Worm (Caenorhabditis elegans) whole organism, L4/young adult: ENCODE results near the gene srx-13.

Source experiments
- W03F9.2 ChIP-seq: fragments of 150-350 bp; optimal IDR thresholded peaks from 2 replicates; lab custom pipeline; 2014; ENCODE audit warnings: missing biosample characterization, missing genetic modification characterization
- dao-5 ChIP-seq: sonication (generic microtip); optimal IDR thresholded peaks from 2 replicates; lab custom pipeline; 2016; ENCODE audit warnings: missing genotype, missing genetic modification characterization, moderate library complexity, missing compliant biosample characterization
- him-1 ChIP-seq: sonication (generic microtip); optimal IDR thresholded peaks from 2 replicates; lab custom pipeline; 2016; ENCODE audit warnings: missing genotype, missing genetic modification reagents, missing genetic modification characterization, missing compliant biosample characterization

srx-13 gene

DNA sequence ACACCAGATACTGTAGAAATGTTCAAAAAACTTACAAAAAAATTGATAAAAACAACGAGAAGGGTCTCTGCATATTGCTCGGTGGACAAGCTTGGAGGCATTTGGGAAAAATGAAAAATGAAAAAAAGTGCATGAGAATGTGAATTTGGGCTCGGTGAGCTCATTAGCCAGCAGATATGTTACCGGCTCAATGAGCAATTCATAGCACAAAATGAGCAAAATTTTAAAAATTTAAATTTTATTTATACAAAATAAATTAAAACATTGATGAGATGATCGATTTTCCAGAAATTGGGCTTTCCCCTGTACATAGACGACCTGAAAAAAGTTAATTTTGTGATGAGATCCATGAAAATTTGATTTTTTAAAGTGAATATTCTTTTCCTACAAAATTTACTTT is 4.8 kb downstream of the srx-13 start, which contains the start of gene srx-14:
Gene srx-14, minus strand, starts transcription at position 101 of the 400 bp plus-strand sequence.
- no peak for TF ChIP-seq him-1 (tag; lab: Kevin White, UChicago)
- no peak for TF ChIP-seq W03F9.2 (tag; lab: Kevin White, UChicago)
- TF ChIP-seq dao-5 (tag; lab: Kevin White, UChicago) = no peak

DNA sequence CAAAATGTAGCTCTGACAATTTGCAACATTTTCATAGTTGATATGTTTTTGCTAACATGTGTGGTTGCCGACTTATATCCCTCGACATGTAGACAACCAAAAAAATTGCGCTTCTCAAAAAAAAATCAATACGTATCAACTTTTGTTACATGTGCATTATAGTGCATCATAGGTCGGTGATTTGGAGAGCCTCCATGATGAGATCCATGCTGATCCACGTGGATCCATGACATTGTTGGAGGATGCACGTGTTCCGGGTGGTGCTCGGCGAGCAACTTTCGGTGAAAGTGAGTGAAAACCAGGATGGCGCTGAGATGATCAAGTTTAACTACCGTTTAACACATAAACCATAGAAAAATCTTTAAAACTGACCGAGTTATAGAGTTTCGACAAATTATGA is 7.5 kb downstream of the srx-13 start:
- TF ChIP-seq dao-5 (tag; lab: Kevin White, UChicago) (no peak), him-1 (tag; lab: Kevin White, UChicago) (no peak), W03F9.2 (tag; lab: Kevin White, UChicago) (no peak)

DNA sequence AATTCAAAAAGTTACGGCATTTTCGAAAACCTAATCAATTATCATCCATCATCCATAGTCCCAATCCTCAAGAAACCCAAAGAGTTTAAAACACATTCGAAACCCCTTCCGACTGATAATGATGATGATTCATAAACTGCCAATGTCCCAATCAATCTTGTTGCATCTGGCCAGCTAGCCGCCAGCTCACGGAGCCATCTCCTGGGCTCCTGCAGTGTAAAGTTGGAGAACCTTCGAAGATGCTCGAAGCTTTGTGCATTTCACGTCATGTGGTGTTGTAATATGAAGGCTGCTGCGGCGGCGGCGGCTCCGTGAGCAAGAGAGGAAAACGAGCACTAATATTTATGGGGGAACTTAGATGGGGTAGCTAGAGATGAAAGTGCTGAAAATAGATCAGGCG is 10.4 kb downstream of the srx-13 start:
- TF ChIP-seq him-1 (tag; lab: Kevin White, UChicago) = no peak
- no peak for TF ChIP-seq W03F9.2 (tag; lab: Kevin White, UChicago)
- TF ChIP-seq dao-5 (tag; lab: Kevin White, UChicago) = no peak

DNA sequence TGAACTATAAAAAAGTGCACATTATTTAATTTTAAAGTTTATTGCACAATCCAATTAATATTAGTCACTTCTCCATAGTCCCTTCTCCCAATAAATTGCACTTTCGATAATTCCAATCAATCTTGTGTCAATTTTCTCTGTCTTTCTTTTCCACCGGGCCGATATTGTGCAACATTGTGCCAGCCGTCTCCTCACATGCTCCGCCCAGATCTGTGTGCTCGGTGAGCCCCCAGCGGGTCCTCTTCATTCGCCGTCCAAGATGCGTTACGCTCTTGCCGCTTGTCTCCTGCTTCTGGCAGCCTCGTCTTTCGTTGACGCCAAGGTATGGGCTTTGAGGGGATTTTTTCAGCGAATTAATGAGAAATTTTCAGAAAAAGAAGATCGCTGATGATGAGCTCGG is 11.3 kb downstream of the srx-13 start, which contains the start of gene ost-1:
Gene ost-1, plus strand, starts transcription at position 207 of the 400 bp plus-strand sequence.
- TF ChIP-seq dao-5 (tag; lab: Kevin White, UChicago) (no peak), W03F9.2 (tag; lab: Kevin White, UChicago) (no peak)

DNA sequence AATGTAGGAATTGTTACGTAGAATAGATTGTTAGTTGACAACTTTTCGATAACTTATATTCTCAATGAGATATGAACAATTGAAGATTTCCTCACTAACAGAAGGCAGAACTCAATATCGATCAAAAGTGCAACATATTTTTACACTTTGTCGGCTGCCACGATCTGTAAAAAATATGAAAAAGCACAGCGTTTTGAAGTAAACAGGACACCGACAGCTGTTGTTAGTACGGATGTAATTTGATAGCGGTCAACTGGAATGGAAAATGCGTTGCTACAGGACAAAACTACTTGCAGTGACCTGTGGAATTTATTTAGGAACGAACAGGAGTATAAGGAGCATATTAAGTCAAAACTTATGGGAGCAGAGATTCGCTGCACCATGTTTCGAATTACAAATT is 12.5 kb downstream of the srx-13 start:
- no peak for TF ChIP-seq dao-5 (tag; lab: Kevin White, UChicago)
- no peak for TF ChIP-seq W03F9.2 (tag; lab: Kevin White, UChicago)
- TF ChIP-seq him-1 (tag; lab: Kevin White, UChicago) = no peak

DNA sequence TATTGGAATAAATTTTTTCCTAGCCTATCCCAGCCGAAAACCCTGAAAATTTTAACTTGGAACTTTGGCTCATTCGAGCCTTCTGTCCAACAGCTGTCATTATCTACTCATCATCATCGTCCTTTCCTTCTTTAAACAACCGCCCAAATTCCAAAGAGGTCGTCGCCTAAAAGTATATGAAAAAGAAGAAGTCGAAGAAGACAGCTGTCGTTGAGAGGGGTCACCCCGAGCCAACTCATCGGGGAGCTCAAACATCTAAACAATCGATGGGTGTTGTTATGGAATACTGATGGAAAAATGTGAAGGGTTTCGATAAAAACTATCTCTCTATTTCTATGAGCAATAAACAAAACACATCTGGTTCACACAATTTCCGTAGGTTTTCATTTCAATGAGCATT is 13.4 kb downstream of the srx-13 start:
- no peak for TF ChIP-seq W03F9.2 (tag; lab: Kevin White, UChicago)
- no peak for TF ChIP-seq dao-5 (tag; lab: Kevin White, UChicago)
- TF ChIP-seq him-1 (tag; lab: Kevin White, UChicago) = no peak

DNA sequence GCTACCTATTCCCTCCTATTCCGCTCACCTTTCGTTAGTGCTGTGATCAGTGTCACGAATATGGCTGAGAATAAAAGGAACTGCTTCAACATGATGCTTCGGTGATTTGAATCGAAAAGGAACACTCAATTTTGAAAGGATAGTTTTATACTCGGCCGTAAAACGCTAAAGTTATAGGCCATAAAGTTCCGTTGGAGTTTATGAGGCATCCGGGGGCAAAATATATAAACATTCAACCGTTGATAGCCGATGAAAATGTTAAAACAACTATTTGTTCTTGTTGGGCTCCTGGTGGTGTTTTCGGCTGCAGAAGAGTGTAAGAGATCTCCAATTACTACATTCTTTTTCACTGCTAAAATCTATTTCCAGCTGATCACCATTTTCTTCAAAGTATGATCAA is 13.9 kb downstream of the srx-13 start, which contains the start of the genes C44B12.9 and C44B12.3:
Gene C44B12.9, minus strand, starts transcription at position 101 of the 400 bp plus-strand sequence.
Gene C44B12.3, plus strand, starts transcription at position 249 of the 400 bp plus-strand sequence.
- TF ChIP-seq him-1 (tag; lab: Kevin White, UChicago) (no peak), W03F9.2 (tag; lab: Kevin White, UChicago) (no peak), dao-5 (tag; lab: Kevin White, UChicago) (no peak)

DNA sequence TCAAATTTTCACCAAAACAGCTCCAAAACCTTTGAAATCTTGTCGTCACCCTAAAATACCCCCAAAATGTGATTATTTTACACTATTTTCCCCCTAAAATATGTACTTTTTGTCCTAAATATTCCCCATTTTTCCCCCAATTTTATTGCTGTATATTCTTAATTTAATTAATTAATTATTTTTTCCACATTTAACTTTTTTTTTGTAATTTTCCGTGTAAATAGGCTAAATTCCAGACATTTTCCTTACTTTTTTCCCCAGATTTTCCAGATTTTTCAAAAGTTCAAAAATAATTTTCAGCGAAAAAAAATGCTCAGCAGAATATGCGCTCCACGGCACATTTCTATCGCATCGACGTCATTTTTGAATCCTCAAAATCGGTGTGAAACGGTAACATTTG is 21.3 kb downstream of the srx-13 start, which contains the start of gene cox-18:
Gene cox-18, plus strand, starts transcription at position 301 of the 400 bp plus-strand sequence.
- TF ChIP-seq dao-5 (tag; lab: Kevin White, UChicago) = no peak
- TF ChIP-seq W03F9.2 (tag; lab: Kevin White, UChicago) = no peak
- TF ChIP-seq him-1 (tag; lab: Kevin White, UChicago) = no peak

DNA sequence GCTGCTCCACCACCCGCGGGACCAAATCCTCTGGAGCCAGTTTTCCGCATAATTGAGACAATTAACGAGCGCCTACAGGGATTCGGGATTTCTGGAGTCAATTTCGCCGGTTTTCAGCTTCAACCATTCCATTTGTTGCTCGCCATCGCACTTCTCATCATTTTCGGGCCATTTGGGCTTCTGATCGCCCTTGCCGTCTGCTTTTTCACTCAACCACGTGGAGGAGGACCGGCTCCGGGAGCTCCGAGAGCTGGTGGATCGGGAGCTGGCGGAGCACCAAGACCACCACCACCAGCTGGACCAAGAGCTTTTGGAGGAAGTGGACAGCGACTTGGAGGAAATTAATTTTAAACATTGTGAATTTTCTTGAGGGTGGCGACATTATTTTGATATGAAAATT is 22.3 kb downstream of the srx-13 start:
- TF ChIP-seq him-1 (tag; lab: Kevin White, UChicago) = no peak
- TF ChIP-seq dao-5 (tag; lab: Kevin White, UChicago) = no peak
- no peak for TF ChIP-seq W03F9.2 (tag; lab: Kevin White, UChicago)

DNA sequence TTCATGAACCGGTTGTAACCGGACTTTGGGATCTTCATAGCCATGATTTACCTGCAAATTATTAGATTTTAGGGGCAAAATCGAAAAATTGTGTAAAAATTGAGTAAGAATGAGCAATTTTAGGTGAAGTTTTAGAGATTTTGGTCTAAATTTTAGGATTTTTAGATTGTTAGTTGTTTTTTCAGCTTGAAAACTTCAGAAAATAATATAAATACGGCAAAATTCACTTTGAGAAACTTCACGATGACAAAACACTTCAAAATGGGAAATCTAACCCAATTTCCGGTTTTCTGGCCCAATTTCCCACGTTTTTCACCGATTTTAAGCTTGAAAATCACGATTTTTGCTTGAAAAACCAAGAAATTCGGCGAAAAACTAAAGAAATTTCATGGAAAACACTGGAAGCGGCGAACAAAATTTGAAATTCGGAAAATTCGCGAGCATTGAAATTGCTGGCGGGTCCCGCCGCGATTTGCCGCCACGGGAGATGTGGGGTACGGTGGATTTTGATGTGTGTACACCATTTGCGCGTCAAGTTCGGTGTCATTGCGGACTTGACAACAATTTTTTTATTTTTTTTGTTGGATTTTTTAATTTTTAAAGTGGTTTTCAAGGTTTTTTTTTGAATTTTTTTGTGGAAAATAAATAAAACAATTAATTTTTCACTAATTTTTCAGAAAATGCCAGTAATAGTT is 24.4 kb downstream of the srx-13 start, which contains the start of the genes cct-8 and Y55F3AR.2:
Gene cct-8, minus strand, starts transcription at position 51 of the 695 bp plus-strand sequence.
Gene Y55F3AR.2, plus strand, starts transcription at position 672 of the 695 bp plus-strand sequence.
- TF ChIP-seq W03F9.2 (tag; lab: Kevin White, UChicago) = peak; percentile 97
- TF ChIP-seq him-1 (tag; lab: Kevin White, UChicago) = peak; percentile 94
- no peak for TF ChIP-seq dao-5 (tag; lab: Kevin White, UChicago)

DNA sequence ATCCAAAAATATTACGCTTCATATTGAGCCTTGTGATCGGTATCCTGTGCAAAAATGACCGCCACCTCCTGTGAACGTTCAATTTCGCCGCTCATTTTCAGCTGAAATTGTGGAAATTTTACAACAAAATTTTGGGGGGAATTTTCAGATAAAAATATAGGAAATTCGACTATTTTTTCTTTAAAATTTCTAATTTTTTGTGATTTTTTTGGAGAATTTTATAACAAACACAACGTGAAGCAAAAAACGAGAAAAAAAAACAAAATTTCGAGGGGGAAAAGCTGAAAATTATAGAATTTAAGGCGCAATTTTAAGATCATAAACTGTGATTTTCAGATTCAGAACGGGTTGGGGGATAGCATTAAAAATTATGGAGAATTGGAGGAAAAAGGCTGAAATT is 31.6 kb downstream of the srx-13 start, which contains the start of gene csn-4:
Gene csn-4, minus strand, starts transcription at position 101 of the 400 bp plus-strand sequence.
- TF ChIP-seq dao-5 (tag; lab: Kevin White, UChicago) = no peak
- no peak for TF ChIP-seq W03F9.2 (tag; lab: Kevin White, UChicago)
- no peak for TF ChIP-seq him-1 (tag; lab: Kevin White, UChicago)

DNA sequence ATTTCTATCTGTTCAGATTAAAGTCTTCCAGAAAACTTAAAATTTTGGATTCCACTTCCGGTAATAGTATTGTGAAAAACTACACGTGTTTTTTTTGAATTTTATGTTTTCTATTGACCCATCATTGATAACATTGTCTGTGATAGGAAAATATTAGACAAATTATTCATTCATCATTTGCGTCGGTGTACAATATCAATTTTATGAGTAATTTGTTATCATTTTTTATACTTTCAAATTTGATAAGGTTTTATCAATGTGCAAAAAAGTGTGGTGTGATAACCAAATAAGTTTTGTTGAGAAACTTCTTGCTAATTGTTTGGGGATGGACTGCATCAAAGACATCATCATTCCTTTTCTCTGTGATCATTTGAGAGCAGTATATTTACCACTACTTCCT is 43.0 kb downstream of the srx-13 start:
- TF ChIP-seq him-1 (tag; lab: Kevin White, UChicago) = no peak
- no peak for TF ChIP-seq W03F9.2 (tag; lab: Kevin White, UChicago)
- no peak for TF ChIP-seq dao-5 (tag; lab: Kevin White, UChicago)

DNA sequence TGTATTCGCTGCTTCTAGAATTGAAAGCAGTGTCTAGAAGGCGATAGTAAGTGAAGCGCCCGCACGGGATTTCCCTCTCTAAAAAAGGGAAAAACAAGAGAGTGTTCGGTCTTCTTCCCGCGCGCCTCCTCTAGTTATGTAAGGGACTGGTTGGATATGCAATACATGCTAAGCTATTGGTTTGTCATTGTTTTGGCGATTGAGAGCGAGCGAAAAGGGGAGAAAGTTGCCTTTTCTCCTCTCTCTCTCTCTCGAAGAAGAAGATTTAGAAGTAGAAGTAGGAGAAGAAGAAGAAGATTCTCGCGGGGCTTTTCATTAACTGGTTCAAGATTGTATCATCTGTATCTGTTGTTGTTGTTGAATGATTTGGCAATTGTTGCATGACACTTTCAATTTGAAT is 44.4 kb downstream of the srx-13 start:
- no peak for TF ChIP-seq dao-5 (tag; lab: Kevin White, UChicago)
- no peak for TF ChIP-seq W03F9.2 (tag; lab: Kevin White, UChicago)
- TF ChIP-seq him-1 (tag; lab: Kevin White, UChicago) = no peak
